Worm (Caenorhabditis elegans) whole organism, midembryonic: ENCODE results near the gene F37A4.2.

Source experiments
- T22C8.4 ChIP-seq: fragments of 200-800 bp; sonication (Bioruptor generic); IDR thresholded peaks from 2 replicates; pipeline ENCODE4 v1.3.6; 2022; ENCODE audit warnings: missing genetic modification characterization, missing compliant biosample characterization
- cog-1 ChIP-seq: sonication (generic microtip); optimal IDR thresholded peaks from 2 replicates; lab custom pipeline; 2016; ENCODE audit warnings: missing genetic modification characterization, missing compliant biosample characterization
- flt-1 ChIP-seq: fragments of 200-800 bp; sonication (Bioruptor generic); IDR thresholded peaks from 2 replicates; pipeline ENCODE4 v1.3.6; 2022; ENCODE audit warnings: missing genetic modification characterization, missing compliant biosample characterization
- klf-2 ChIP-seq: fragments of 200-800 bp; sonication (Bioruptor generic); conservative IDR thresholded peaks from 2 replicates; pipeline ENCODE4 v1.3.6; 2022; ENCODE audit warnings: missing genetic modification reagents, missing genetic modification characterization, missing compliant biosample characterization
- ref-1 ChIP-seq: fragments of 200-800 bp; sonication (Bioruptor generic); conservative IDR thresholded peaks from 2 replicates; pipeline ENCODE4 v1.3.6; 2022; ENCODE audit warnings: missing genetic modification reagents, missing genetic modification characterization, missing compliant biosample characterization
- tab-1 ChIP-seq: fragments of 200-800 bp; sonication (Bioruptor generic); IDR thresholded peaks from 2 replicates; pipeline ENCODE4 v1.3.6; 2022; ENCODE audit warnings: missing genetic modification characterization, missing compliant biosample characterization
- ztf-23 ChIP-seq: fragments of 200-800 bp; sonication (Bioruptor generic); IDR thresholded peaks from 2 replicates; pipeline ENCODE4 v1.3.6; 2022; ENCODE audit warnings: missing genetic modification reagents, missing genetic modification characterization, missing compliant biosample characterization
- ztf-29 ChIP-seq: fragments of 200-800 bp; sonication (Bioruptor generic); IDR thresholded peaks from 2 replicates; pipeline ENCODE4 v1.3.6; 2022; ENCODE audit warnings: missing genetic modification reagents, missing genetic modification characterization, missing compliant biosample characterization

DNA sequence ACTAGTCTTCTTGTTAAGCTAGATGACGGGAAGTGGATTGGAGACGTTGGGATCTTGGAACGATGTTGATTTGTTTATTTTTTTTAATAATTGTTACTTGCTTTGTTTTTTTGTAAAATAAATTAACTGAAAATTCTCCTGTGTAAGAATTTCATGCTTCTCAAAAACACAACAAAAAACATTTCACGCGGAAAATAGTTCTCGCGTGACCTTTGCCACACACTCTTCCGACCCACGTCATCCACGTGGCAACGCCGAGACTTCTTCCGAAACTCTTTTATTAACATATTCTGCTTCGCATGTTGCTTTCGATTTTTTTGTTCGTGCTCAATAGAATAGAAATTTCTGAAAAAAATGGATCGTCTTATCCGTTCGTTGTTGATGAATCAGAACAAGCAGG, 10.7 kb upstream of the F37A4.2 start, which contains the start of gene F37A4.5:
- TF ChIP-seq T22C8.4 (no peak), ztf-23 (no peak), tab-1 (no peak), cog-1 (tag; lab: Kevin White, UChicago) (no peak), ztf-29 (GFP tag; lab: Robert Waterston, UW) (no peak), flt-1 (GFP tag; lab: Robert Waterston, UW) (no peak), klf-2 (no peak), ref-1 (GFP tag; lab: Robert Waterston, UW) (no peak)
